Fruit fly (Drosophila melanogaster) whole organism, embryonic: ENCODE measurements around the gene Shc.

Experiments
- Abd-B ChIP-seq: fragments of 200-800 bp; sonication (Bioruptor generic); optimal IDR thresholded peaks from 2 replicates; lab custom pipeline; 2018; ENCODE audit warnings: missing biosample characterization, mild to moderate bottlenecking, missing genetic modification characterization, moderate library complexity
- Atf6 ChIP-seq: fragments of 200-800 bp; sonication (Bioruptor generic); IDR thresholded peaks from 2 replicates; pipeline ENCODE4 v1.3.6; 2022; ENCODE audit warnings: missing biosample characterization, missing genetic modification characterization
- CG11456 ChIP-seq: fragments of 200-800 bp; sonication (Bioruptor generic); IDR thresholded peaks from 3 replicates; pipeline ENCODE4 v1.3.6; 2022; ENCODE audit warnings: missing biosample characterization, missing genetic modification characterization
- CG11696 ChIP-seq: fragments of 200-800 bp; sonication (Bioruptor generic); IDR thresholded peaks from 2 replicates; pipeline ENCODE4 v1.3.6; 2022; ENCODE audit warnings: missing biosample characterization, missing genetic modification characterization
- CG12744 ChIP-seq: fragments of 200-800 bp; sonication (Bioruptor generic); optimal IDR thresholded peaks from 2 replicates; lab custom pipeline; 2016; ENCODE audit warnings: missing biosample characterization, missing genetic modification characterization
- CG13123 ChIP-seq: fragments of 200-800 bp; sonication (Bioruptor generic); optimal IDR thresholded peaks from 2 replicates; lab custom pipeline; 2016; ENCODE audit warnings: missing biosample characterization, missing genetic modification characterization
- CG14667 ChIP-seq: fragments of 200-800 bp; sonication (Bioruptor generic); IDR thresholded peaks from 2 replicates; pipeline ENCODE4 v1.3.6; 2022; ENCODE audit warnings: missing biosample characterization, missing genetic modification characterization
- CG15073 ChIP-seq: fragments of 200-800 bp; sonication (Bioruptor generic); optimal IDR thresholded peaks from 2 replicates; lab custom pipeline; 2016; ENCODE audit warnings: missing biosample characterization, missing genetic modification characterization
- CG15479 ChIP-seq: fragments of 200-800 bp; sonication (Bioruptor generic); optimal IDR thresholded peaks from 3 replicates; lab custom pipeline; 2019; ENCODE audit warnings: missing biosample characterization, mild to moderate bottlenecking, missing genetic modification characterization, moderate library complexity
- CG17361 ChIP-seq: fragments of 200-800 bp; sonication (Bioruptor generic); IDR thresholded peaks from 3 replicates; pipeline ENCODE4 v1.3.6; 2022; ENCODE audit warnings: missing biosample characterization, missing genetic modification characterization
- CG17612 ChIP-seq: fragments of 200-800 bp; sonication (Bioruptor generic); IDR thresholded peaks from 2 replicates; pipeline ENCODE4 v1.3.6; 2022; ENCODE audit warnings: missing biosample characterization, missing genetic modification characterization
- CG1832 ChIP-seq: fragments of 200-800 bp; sonication (Bioruptor generic); optimal IDR thresholded peaks from 2 replicates; lab custom pipeline; 2017; ENCODE audit warnings: missing biosample characterization, mild to moderate bottlenecking, missing genetic modification characterization, inconsistent platforms
- CG2678 ChIP-seq: fragments of 200-800 bp; sonication (Bioruptor generic); optimal IDR thresholded peaks from 3 replicates; lab custom pipeline; 2019; ENCODE audit warnings: missing biosample characterization, mild to moderate bottlenecking, missing genetic modification characterization, moderate library complexity
- CG32532 ChIP-seq: fragments of 200-800 bp; sonication (Bioruptor generic); IDR thresholded peaks from 2 replicates; pipeline ENCODE4 v1.3.6; 2022; ENCODE audit warnings: missing biosample characterization, missing genetic modification characterization
- CG4360 ChIP-seq: fragments of 200-800 bp; sonication (Bioruptor generic); IDR thresholded peaks from 2 replicates; pipeline ENCODE4 v1.3.6; 2022; ENCODE audit warnings: missing biosample characterization, missing genetic modification characterization
- CG4707 ChIP-seq: fragments of 200-800 bp; sonication (Bioruptor generic); optimal IDR thresholded peaks from 2 replicates; lab custom pipeline; 2018; ENCODE audit warnings: missing biosample characterization, mild to moderate bottlenecking, missing genetic modification characterization, moderate library complexity
- CG4820 ChIP-seq: fragments of 200-800 bp; sonication (Bioruptor generic); optimal IDR thresholded peaks from 3 replicates; lab custom pipeline; 2016; ENCODE audit warnings: missing biosample characterization, missing genetic modification characterization
- CG6654 ChIP-seq: fragments of 200-800 bp; sonication (Bioruptor generic); optimal IDR thresholded peaks from 2 replicates; lab custom pipeline; 2017; ENCODE audit warnings: missing biosample characterization, mild to moderate bottlenecking, missing genetic modification characterization
- CG6813 ChIP-seq: fragments of 200-800 bp; sonication (Bioruptor generic); optimal IDR thresholded peaks from 2 replicates; lab custom pipeline; 2017; ENCODE audit warnings: missing biosample characterization, missing genetic modification characterization, mild to moderate bottlenecking, moderate library complexity, missing genetic modification reagents
- CG7928 ChIP-seq: fragments of 200-800 bp; sonication (Bioruptor generic); optimal IDR thresholded peaks from 2 replicates; lab custom pipeline; 2017; ENCODE audit warnings: missing biosample characterization, mild to moderate bottlenecking, missing genetic modification characterization
- Dip3 ChIP-seq: fragments of 200-800 bp; sonication (Bioruptor generic); optimal IDR thresholded peaks from 3 replicates; lab custom pipeline; 2016; ENCODE audit warnings: missing biosample characterization, missing genetic modification characterization
- Doc2 ChIP-seq: fragments of 200-800 bp; sonication (Bioruptor generic); IDR thresholded peaks from 2 replicates; pipeline ENCODE4 v1.3.6; 2022; ENCODE audit warnings: missing biosample characterization, missing genetic modification characterization
- Dp ChIP-seq: fragments of 200-800 bp; sonication (Bioruptor generic); optimal IDR thresholded peaks from 2 replicates; lab custom pipeline; 2018; ENCODE audit warnings: missing biosample characterization, mild to moderate bottlenecking, missing genetic modification characterization, moderate library complexity
- Dref ChIP-seq: fragments of 200-800 bp; sonication (Bioruptor generic); IDR thresholded peaks from 2 replicates; pipeline ENCODE4 v1.3.6; 2022; ENCODE audit warnings: missing biosample characterization, missing genetic modification characterization
- Eip74EF ChIP-seq, 2 experiments: fragments of 200-800 bp in 1 of 2; fragments of >200 bp in 1 of 2; sonication (Bioruptor generic) in 1 of 2; optimal IDR thresholded peaks; 2 replicates each; lab custom pipeline; 2017 to 2019; ENCODE audit warnings: missing biosample characterization in 2 of 2, missing genetic modification characterization in 2 of 2, mild to moderate bottlenecking in 1 of 2, moderate library complexity in 1 of 2
- H15 ChIP-seq: fragments of 200-800 bp; sonication (Bioruptor generic); IDR thresholded peaks from 3 replicates; pipeline ENCODE4 v1.3.6; 2022; ENCODE audit warnings: missing biosample characterization, missing genetic modification characterization
- HLH4C ChIP-seq: fragments of 200-800 bp; sonication (Bioruptor generic); IDR thresholded peaks from 3 replicates; pipeline ENCODE4 v1.3.6; 2022; ENCODE audit warnings: missing biosample characterization, missing genetic modification characterization; ENCODE audit not compliant: partially characterized antibody
- Hmx ChIP-seq: fragments of 200-800 bp; sonication (Bioruptor generic); optimal IDR thresholded peaks from 2 replicates; lab custom pipeline; 2016; ENCODE audit warnings: missing biosample characterization, missing genetic modification characterization
- MTF-1 ChIP-seq: fragments of 200-800 bp; sonication (Bioruptor generic); optimal IDR thresholded peaks from 2 replicates; lab custom pipeline; 2018; ENCODE audit warnings: missing biosample characterization, mild to moderate bottlenecking, missing genetic modification characterization, borderline replicate concordance
- Meics ChIP-seq: fragments of 200-800 bp; sonication (Bioruptor generic); optimal IDR thresholded peaks from 2 replicates; lab custom pipeline; 2017; ENCODE audit warnings: missing biosample characterization, mild to moderate bottlenecking, missing genetic modification characterization
- NC2β ChIP-seq: fragments of 200-800 bp; sonication (Bioruptor generic); optimal IDR thresholded peaks from 2 replicates; lab custom pipeline; 2016; ENCODE audit warnings: missing biosample characterization, missing genetic modification characterization
- Sin3A ChIP-seq: fragments of >200 bp; optimal IDR thresholded peaks from 2 replicates; lab custom pipeline; 2018
- Ssrp ChIP-seq: fragments of 200-800 bp; sonication (Bioruptor generic); optimal IDR thresholded peaks from 2 replicates; lab custom pipeline; 2018; ENCODE audit warnings: missing biosample characterization, mild to moderate bottlenecking, missing genetic modification characterization, moderate library complexity
- ash1 ChIP-seq: fragments of 200-800 bp; sonication (Bioruptor generic); optimal IDR thresholded peaks from 2 replicates; lab custom pipeline; 2018; ENCODE audit warnings: missing biosample characterization, mild to moderate bottlenecking, missing genetic modification characterization
- bcd ChIP-seq: fragments of 200-800 bp; sonication (Bioruptor generic); optimal IDR thresholded peaks from 2 replicates; lab custom pipeline; 2017; ENCODE audit warnings: missing biosample characterization, mild to moderate bottlenecking, missing genetic modification characterization
- croc ChIP-seq: fragments of 200-800 bp; sonication (Bioruptor generic); conservative IDR thresholded peaks from 3 replicates; pipeline ENCODE4 v1.3.6; 2022; ENCODE audit warnings: missing biosample characterization, missing genetic modification characterization
- cwo ChIP-seq: fragments of 200-800 bp; sonication (Bioruptor generic); optimal IDR thresholded peaks from 3 replicates; lab custom pipeline; 2017; ENCODE audit warnings: missing biosample characterization, missing genetic modification characterization, mild to moderate bottlenecking, moderate library complexity, missing genetic modification reagents
- ind ChIP-seq: fragments of 200-800 bp; sonication (Bioruptor generic); optimal IDR thresholded peaks from 3 replicates; lab custom pipeline; 2016; ENCODE audit warnings: missing biosample characterization, missing genetic modification characterization
- inv ChIP-seq: fragments of 200-800 bp; sonication (Bioruptor generic); IDR thresholded peaks from 2 replicates; pipeline ENCODE4 v1.3.6; 2022; ENCODE audit warnings: missing biosample characterization, missing genetic modification characterization; ENCODE audit not compliant: partially characterized antibody
- klu ChIP-seq: fragments of 200-800 bp; sonication (Bioruptor generic); IDR thresholded peaks from 2 replicates; pipeline ENCODE4 v1.3.6; 2022; ENCODE audit warnings: missing biosample characterization, missing genetic modification characterization
- lbe ChIP-seq: fragments of 200-800 bp; sonication (Bioruptor generic); optimal IDR thresholded peaks from 2 replicates; lab custom pipeline; 2016; ENCODE audit warnings: missing biosample characterization, mild to moderate bottlenecking, missing genetic modification characterization
- onecut ChIP-seq: fragments of 200-800 bp; sonication (Bioruptor generic); IDR thresholded peaks from 2 replicates; pipeline ENCODE4 v1.3.6; 2022; ENCODE audit warnings: missing biosample characterization, missing genetic modification characterization
- pb ChIP-seq: fragments of 200-800 bp; sonication (Bioruptor generic); optimal IDR thresholded peaks from 3 replicates; lab custom pipeline; 2016; ENCODE audit warnings: missing biosample characterization, missing genetic modification characterization
- rib ChIP-seq: fragments of 200-800 bp; sonication (Bioruptor generic); IDR thresholded peaks from 2 replicates; pipeline ENCODE4 v1.3.6; 2022; ENCODE audit warnings: missing biosample characterization, missing genetic modification characterization
- schlank ChIP-seq: fragments of 200-800 bp; sonication (Bioruptor generic); optimal IDR thresholded peaks from 2 replicates; lab custom pipeline; 2018; ENCODE audit warnings: missing biosample characterization, mild to moderate bottlenecking, missing genetic modification characterization
- seq ChIP-seq: fragments of 200-800 bp; sonication (Bioruptor generic); IDR thresholded peaks from 2 replicates; pipeline ENCODE4 v1.3.6; 2022; ENCODE audit warnings: missing biosample characterization, missing genetic modification characterization
- shn ChIP-seq: fragments of 200-800 bp; sonication (Bioruptor generic); optimal IDR thresholded peaks from 3 replicates; lab custom pipeline; 2016; ENCODE audit warnings: missing biosample characterization, missing genetic modification characterization
- tgo ChIP-seq: fragments of 200-800 bp; sonication (Bioruptor generic); IDR thresholded peaks from 3 replicates; pipeline ENCODE4 v1.3.6; 2022; ENCODE audit warnings: missing biosample characterization, missing genetic modification characterization
- tna ChIP-seq: fragments of 200-800 bp; sonication (Bioruptor generic); IDR thresholded peaks from 2 replicates; pipeline ENCODE4 v1.3.6; 2022; ENCODE audit warnings: missing biosample characterization, missing genetic modification characterization; ENCODE audit not compliant: partially characterized antibody
- zf30C ChIP-seq: fragments of 200-800 bp; sonication (Bioruptor generic); optimal IDR thresholded peaks from 3 replicates; lab custom pipeline; 2018; ENCODE audit warnings: missing biosample characterization, mild to moderate bottlenecking, missing genetic modification characterization

Shc gene

DNA sequence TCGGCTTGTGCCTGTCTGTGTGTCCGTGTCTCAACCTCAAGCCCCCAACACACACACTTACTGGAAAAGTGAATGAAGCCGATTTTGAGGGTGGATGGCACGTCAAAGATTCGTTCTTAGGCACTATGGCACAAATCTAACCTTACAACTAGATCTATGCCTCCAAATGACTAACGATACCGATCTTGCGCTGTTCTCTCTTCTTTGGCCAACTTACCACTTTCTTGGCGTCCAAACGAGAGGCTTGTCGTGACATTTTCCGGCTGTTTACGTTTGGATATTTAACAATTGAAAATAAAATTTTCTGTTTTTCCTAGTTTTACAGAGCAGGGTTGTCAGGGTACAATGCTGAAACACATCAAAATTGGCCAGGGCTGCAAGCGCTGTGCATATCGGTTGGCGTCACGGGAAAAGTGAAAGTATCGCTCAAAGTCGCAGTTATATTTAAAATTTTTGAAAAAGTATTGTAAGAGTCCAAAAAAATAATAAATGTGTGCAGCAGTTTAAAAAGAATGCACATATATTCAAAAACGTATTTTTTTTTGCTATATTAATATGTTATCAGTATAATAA lies 15.2 kb downstream of the Shc start, which contains the start of the genes Bet3 and Nf-YA (continued):
- peak; percentile 60 for TF ChIP-seq Dip3 (GFP tag; lab: Kevin White, UChicago)
- 0 out of 2 replicates have a peak, but pooled peaks have one; percentile 16 for TF ChIP-seq Atf6 (GFP tag; lab: Robert Waterston, UW)
- peak; percentile 88 for TF ChIP-seq Abd-B
- peak; percentile 44 for TF ChIP-seq CG2678 (tag; lab: Kevin White, UChicago)
- TF ChIP-seq CG17612 (GFP tag; lab: Robert Waterston, UW), result peak; percentile 43
- peak; percentile 38 for TF ChIP-seq Sin3A
- no peak for TF ChIP-seq pb (GFP tag; lab: Kevin White, UChicago)
- no peak for TF ChIP-seq CG15073 (GFP tag; lab: Kevin White, UChicago)
- TF ChIP-seq bcd (GFP tag; lab: Kevin White, UChicago), result peak; percentile 55
- TF ChIP-seq tna (GFP tag; lab: Robert Waterston, UW), result peak; percentile 66
- no peak for TF ChIP-seq CG6654 (GFP tag; lab: Kevin White, UChicago)
- peak; percentile 21 for TF ChIP-seq CG12744
- TF ChIP-seq zf30C, result no peak
- peak; percentile 22 for TF ChIP-seq lbe (GFP tag; lab: Kevin White, UChicago)
- TF ChIP-seq Doc2 (GFP tag; lab: Robert Waterston, UW), result no peak
- TF ChIP-seq CG15479, result no peak
- TF ChIP-seq seq (GFP tag; lab: Robert Waterston, UW), result no peak
- TF ChIP-seq H15 (GFP tag; lab: Robert Waterston, UW), result peak; percentile 12; the same call in 1 of the 3 replicates
- peak; percentile 14 for TF ChIP-seq CG4820 (GFP tag; lab: Kevin White, UChicago)
- TF ChIP-seq klu (GFP tag; lab: Robert Waterston, UW), result no peak
- TF ChIP-seq CG4360 (GFP tag; lab: Robert Waterston, UW), result no peak
- TF ChIP-seq cwo (GFP tag; lab: Kevin White, UChicago), result no peak
- TF ChIP-seq tgo (GFP tag; lab: Robert Waterston, UW), result no peak
- TF ChIP-seq CG32532 (GFP tag; lab: Robert Waterston, UW), result peak; percentile 72
- TF ChIP-seq NC2β (GFP tag; lab: Kevin White, UChicago), result peak; percentile 25
- peak; percentile 48 for TF ChIP-seq CG17361
- peak; percentile 44 for TF ChIP-seq Ssrp
- no peak for TF ChIP-seq CG13123
- no peak; the same call in 2 of the 3 replicates for TF ChIP-seq croc (GFP tag; lab: Robert Waterston, UW)
- no peak for TF ChIP-seq CG6813
- TF ChIP-seq CG7928 (GFP tag; lab: Kevin White, UChicago), result peak; percentile 97
- TF ChIP-seq CG11456 (GFP tag; lab: Robert Waterston, UW), result peak; percentile 79
- TF ChIP-seq ash1 (GFP tag; lab: Kevin White, UChicago), result no peak
- TF ChIP-seq CG14667 (GFP tag; lab: Robert Waterston, UW), result no peak; the same call in 1 of the 2 replicates
- TF ChIP-seq CG11696, result peak; percentile 40; the same call in 1 of the 2 replicates
- no peak for TF ChIP-seq schlank
- peak; percentile 49 for TF ChIP-seq Meics (GFP tag; lab: Kevin White, UChicago)
- TF ChIP-seq MTF-1, result peak; percentile 69
- TF ChIP-seq ind (GFP tag; lab: Kevin White, UChicago), result peak; percentile 61
- TF ChIP-seq Dp, result peak; percentile 46
- TF ChIP-seq CG1832 (GFP tag; lab: Kevin White, UChicago), result no peak
- TF ChIP-seq Dref (GFP tag; lab: Robert Waterston, UW), result peak; percentile 68
- TF ChIP-seq rib, result peak; percentile 35; the same call in 1 of the 2 replicates
- TF ChIP-seq CG4707, result no peak
- peak; percentile 69 for TF ChIP-seq HLH4C (GFP tag; lab: Robert Waterston, UW)
- no peak for TF ChIP-seq onecut
- TF ChIP-seq inv (GFP tag; lab: Robert Waterston, UW), result peak; percentile 79
- TF ChIP-seq Hmx (GFP tag; lab: Kevin White, UChicago), result no peak
- peak; percentile 29 for TF ChIP-seq shn
- no peak for TF ChIP-seq Eip74EF (GFP tag; optimal IDR thresholded peaks at IDR 0.05; lab: Kevin White, UChicago)
